Fruit fly (Drosophila melanogaster) whole organism, prepupa: Measurements from ENCODE around the gene CG17029.

Experiments
- CG10631 ChIP-seq: fragments of 200-800 bp; sonication (Bioruptor generic); optimal IDR thresholded peaks from 2 replicates; lab custom pipeline; 2016; ENCODE audit warnings: missing biosample characterization, missing genetic modification characterization
- CG11294 ChIP-seq: fragments of 200-800 bp; sonication (Bioruptor generic); IDR thresholded peaks from 2 replicates; pipeline ENCODE4 v1.3.6; 2022; ENCODE audit warnings: missing biosample characterization, missing genetic modification characterization
- CG11762 ChIP-seq: fragments of 200-800 bp; sonication (Bioruptor generic); optimal IDR thresholded peaks from 3 replicates; lab custom pipeline; 2016; ENCODE audit warnings: missing biosample characterization, missing genetic modification characterization; ENCODE audit not compliant: insufficient read depth
- CG11902 ChIP-seq: fragments of 200-800 bp; sonication (Bioruptor generic); optimal IDR thresholded peaks from 3 replicates; lab custom pipeline; 2016; ENCODE audit warnings: missing biosample characterization, missing genetic modification characterization
- CG15336 ChIP-seq: fragments of 200-800 bp; sonication (Bioruptor generic); IDR thresholded peaks from 2 replicates; pipeline ENCODE4 v1.3.6; 2022; ENCODE audit warnings: missing biosample characterization, missing genetic modification characterization
- CG16779 ChIP-seq: fragments of 200-800 bp; sonication (Bioruptor generic); optimal IDR thresholded peaks from 3 replicates; lab custom pipeline; 2017; ENCODE audit warnings: missing biosample characterization, mild to moderate bottlenecking, missing genetic modification characterization
- CG3032 ChIP-seq: fragments of 200-800 bp; optimal IDR thresholded peaks from 2 replicates; lab custom pipeline; 2019; ENCODE audit warnings: missing biosample characterization, mild to moderate bottlenecking, missing genetic modification characterization, moderate library complexity
- CG31627 ChIP-seq: fragments of 200-800 bp; sonication (Bioruptor generic); optimal IDR thresholded peaks from 3 replicates; lab custom pipeline; 2016; ENCODE audit warnings: missing biosample characterization, missing genetic modification characterization
- CG32006 ChIP-seq: fragments of 200-800 bp; sonication (Bioruptor generic); optimal IDR thresholded peaks from 3 replicates; lab custom pipeline; 2017; ENCODE audit warnings: missing biosample characterization, mild to moderate bottlenecking, missing genetic modification characterization
- CG34406 ChIP-seq: fragments of 200-800 bp; sonication (Bioruptor generic); optimal IDR thresholded peaks from 3 replicates; lab custom pipeline; 2016; ENCODE audit warnings: missing biosample characterization, missing genetic modification characterization
- CG4318 ChIP-seq: fragments of 200-800 bp; sonication (Bioruptor generic); optimal IDR thresholded peaks from 3 replicates; lab custom pipeline; 2017; ENCODE audit warnings: missing biosample characterization, mild to moderate bottlenecking, missing genetic modification characterization
- CG6276 ChIP-seq: fragments of 200-800 bp; sonication (Bioruptor generic); optimal IDR thresholded peaks from 2 replicates; lab custom pipeline; 2017; ENCODE audit warnings: missing biosample characterization, mild to moderate bottlenecking, missing genetic modification characterization
- CG6792 ChIP-seq: fragments of 200-800 bp; sonication (Bioruptor generic); optimal IDR thresholded peaks from 3 replicates; lab custom pipeline; 2016; ENCODE audit warnings: missing biosample characterization, missing genetic modification characterization
- CG6854 ChIP-seq: fragments of 200-800 bp; sonication (Bioruptor generic); optimal IDR thresholded peaks from 2 replicates; lab custom pipeline; 2017; ENCODE audit warnings: missing biosample characterization, mild to moderate bottlenecking, missing genetic modification characterization
- CG8319 ChIP-seq: fragments of 200-800 bp; sonication (Bioruptor generic); optimal IDR thresholded peaks from 3 replicates; lab custom pipeline; 2016; ENCODE audit warnings: missing biosample characterization, missing genetic modification characterization
- CG8632 ChIP-seq: fragments of 200-800 bp; sonication (Bioruptor generic); optimal IDR thresholded peaks from 3 replicates; lab custom pipeline; 2016; ENCODE audit warnings: missing biosample characterization, missing genetic modification characterization
- CG9139 ChIP-seq: fragments of 200-800 bp; sonication (Bioruptor generic); optimal IDR thresholded peaks from 3 replicates; lab custom pipeline; 2017; ENCODE audit warnings: missing biosample characterization, mild to moderate bottlenecking, missing genetic modification characterization
- Eip75B ChIP-seq: fragments of 200-800 bp; sonication (Bioruptor generic); optimal IDR thresholded peaks from 3 replicates; lab custom pipeline; 2016; ENCODE audit warnings: missing biosample characterization, missing genetic modification characterization
- Ets21C ChIP-seq: fragments of 200-800 bp; sonication (Bioruptor generic); optimal IDR thresholded peaks from 3 replicates; lab custom pipeline; 2016; ENCODE audit warnings: missing biosample characterization, missing genetic modification characterization
- Ets96B ChIP-seq: fragments of 200-800 bp; optimal IDR thresholded peaks from 2 replicates; lab custom pipeline; 2019; ENCODE audit warnings: missing biosample characterization, mild to moderate bottlenecking, missing genetic modification characterization, moderate library complexity
- Gug ChIP-seq: fragments of 200-800 bp; sonication (Bioruptor generic); IDR thresholded peaks from 2 replicates; pipeline ENCODE4 v1.3.6; 2022; ENCODE audit warnings: missing biosample characterization, missing genetic modification characterization
- Hr38 ChIP-seq: sonication (Bioruptor generic); optimal IDR thresholded peaks from 2 replicates; lab custom pipeline; 2016; ENCODE audit warnings: missing biosample characterization, missing genetic modification characterization
- Hr39 ChIP-seq: fragments of 200-800 bp; sonication (Bioruptor generic); optimal IDR thresholded peaks from 2 replicates; lab custom pipeline; 2016; ENCODE audit warnings: missing biosample characterization, missing genetic modification characterization
- Hr4 ChIP-seq: fragments of 200-800 bp; sonication (Bioruptor generic); optimal IDR thresholded peaks from 3 replicates; lab custom pipeline; 2016; ENCODE audit warnings: missing biosample characterization, missing genetic modification characterization
- Lpt ChIP-seq: fragments of 200-800 bp; sonication (Bioruptor generic); optimal IDR thresholded peaks from 3 replicates; lab custom pipeline; 2016; ENCODE audit warnings: missing biosample characterization, missing genetic modification characterization
- Met ChIP-seq: fragments of 200-800 bp; sonication (Bioruptor generic); optimal IDR thresholded peaks from 3 replicates; lab custom pipeline; 2016; ENCODE audit warnings: missing biosample characterization, missing genetic modification characterization
- Smox ChIP-seq: fragments of 200-800 bp; sonication (Bioruptor generic); optimal IDR thresholded peaks from 3 replicates; lab custom pipeline; 2016; ENCODE audit warnings: missing biosample characterization, missing genetic modification characterization
- Sox102F ChIP-seq: fragments of 200-800 bp; sonication (Bioruptor generic); optimal IDR thresholded peaks from 2 replicates; lab custom pipeline; 2016; ENCODE audit warnings: missing biosample characterization, mild to moderate bottlenecking, missing genetic modification characterization
- Sox14 ChIP-seq: fragments of 200-800 bp; sonication (Bioruptor generic); optimal IDR thresholded peaks from 3 replicates; lab custom pipeline; 2016; ENCODE audit warnings: missing biosample characterization, missing genetic modification characterization
- Sox15 ChIP-seq: fragments of 200-800 bp; sonication (Bioruptor generic); optimal IDR thresholded peaks from 3 replicates; lab custom pipeline; 2016; ENCODE audit warnings: missing biosample characterization, missing genetic modification characterization
- acj6 ChIP-seq: fragments of 200-800 bp; sonication (Bioruptor generic); optimal IDR thresholded peaks from 3 replicates; lab custom pipeline; 2016; ENCODE audit warnings: missing biosample characterization, missing genetic modification characterization
- cyc ChIP-seq: fragments of 200-800 bp; sonication (Bioruptor generic); optimal IDR thresholded peaks from 3 replicates; lab custom pipeline; 2016; ENCODE audit warnings: missing biosample characterization, missing genetic modification characterization
- dac ChIP-seq: fragments of 200-800 bp; sonication (Bioruptor generic); optimal IDR thresholded peaks from 2 replicates; lab custom pipeline; 2017; ENCODE audit warnings: missing biosample characterization, mild to moderate bottlenecking, missing genetic modification characterization
- eg ChIP-seq: fragments of 200-800 bp; sonication (Bioruptor generic); IDR thresholded peaks from 3 replicates; pipeline ENCODE4 v1.3.6; 2022; ENCODE audit warnings: missing biosample characterization, missing genetic modification characterization
- fd59A ChIP-seq: fragments of 200-800 bp; sonication (Bioruptor generic); optimal IDR thresholded peaks from 2 replicates; lab custom pipeline; 2017; ENCODE audit warnings: missing biosample characterization, mild to moderate bottlenecking, missing genetic modification characterization, missing genetic modification reagents
- fd85E ChIP-seq: fragments of 200-800 bp; sonication (Bioruptor generic); optimal IDR thresholded peaks from 3 replicates; lab custom pipeline; 2016; ENCODE audit warnings: missing biosample characterization, missing genetic modification characterization
- fkh ChIP-seq: fragments of 200-800 bp; sonication (Bioruptor generic); optimal IDR thresholded peaks from 3 replicates; lab custom pipeline; 2017; ENCODE audit warnings: missing biosample characterization, mild to moderate bottlenecking, missing genetic modification characterization, moderate library complexity
- lz ChIP-seq: fragments of 200-800 bp; sonication (Bioruptor generic); optimal IDR thresholded peaks from 3 replicates; lab custom pipeline; 2016; ENCODE audit warnings: missing biosample characterization, missing genetic modification characterization
- pdm3 ChIP-seq: fragments of 200-800 bp; sonication (Bioruptor generic); optimal IDR thresholded peaks from 3 replicates; lab custom pipeline; 2016; ENCODE audit warnings: missing biosample characterization, missing genetic modification characterization
- salr ChIP-seq, 2 experiments: fragments of 200-800 bp; sonication (Bioruptor generic); optimal IDR thresholded peaks; 3 replicates each; lab custom pipeline; 2016 to 2018; ENCODE audit warnings: missing biosample characterization in 2 of 2, missing genetic modification characterization in 2 of 2, mild to moderate bottlenecking in 1 of 2
- spab ChIP-seq: fragments of 200-800 bp; sonication (Bioruptor generic); optimal IDR thresholded peaks from 2 replicates; lab custom pipeline; 2017; ENCODE audit warnings: missing biosample characterization, mild to moderate bottlenecking, missing genetic modification characterization, missing genetic modification reagents
- ss ChIP-seq, 2 experiments: fragments of 200-800 bp; sonication (Bioruptor generic); optimal IDR thresholded peaks; 2 replicates in 1 of 2; 3 replicates in 1 of 2; lab custom pipeline; 2017 to 2018; ENCODE audit warnings: mild to moderate bottlenecking in 2 of 2, missing biosample characterization in 2 of 2, missing genetic modification characterization in 2 of 2, moderate library complexity in 1 of 2
- svp ChIP-seq: fragments of 200-800 bp; sonication (Bioruptor generic); peaks from one replicate; lab custom pipeline; 2016; ENCODE audit warnings: missing biosample characterization, missing genetic modification characterization
- topi ChIP-seq: fragments of 200-800 bp; sonication (Bioruptor generic); optimal IDR thresholded peaks from 3 replicates; lab custom pipeline; 2016; ENCODE audit warnings: missing biosample characterization, missing genetic modification characterization
- vri ChIP-seq: fragments of 200-800 bp; sonication (Bioruptor generic); optimal IDR thresholded peaks from 3 replicates; lab custom pipeline; 2016; ENCODE audit warnings: missing biosample characterization, mild to moderate bottlenecking, missing genetic modification characterization

Gene CG17029

dm6 chr3L:16019144-16020006, 42.7 kb downstream of the CG17029 start (continued):
- TF ChIP-seq Sox102F (GFP tag; lab: Kevin White, UChicago), result peak; percentile 38
- TF ChIP-seq cyc (GFP tag; lab: Kevin White, UChicago), result peak; percentile 51
- peak; percentile 22 for TF ChIP-seq pdm3 (GFP tag; lab: Kevin White, UChicago)
- no peak for TF ChIP-seq fd59A (GFP tag; lab: Kevin White, UChicago)
- TF ChIP-seq spab, result no peak
- TF ChIP-seq Sox14 (GFP tag; lab: Kevin White, UChicago), result peak; percentile 51
- TF ChIP-seq Ets21C (GFP tag; lab: Kevin White, UChicago), result peak; percentile 29
- TF ChIP-seq Met (GFP tag; lab: Kevin White, UChicago), result peak; percentile 61
- no peak for TF ChIP-seq fkh (GFP tag; lab: Kevin White, UChicago)
- peak; percentile 41 for TF ChIP-seq CG31627 (GFP tag; lab: Kevin White, UChicago)
- TF ChIP-seq CG11294 (GFP tag; lab: Robert Waterston, UW), result no peak
- no peak for TF ChIP-seq CG16779
- TF ChIP-seq CG34406 (GFP tag; lab: Kevin White, UChicago), result peak; percentile 22
- TF ChIP-seq svp (GFP tag; lab: Kevin White, UChicago), result peak; percentile 89
- no peak for TF ChIP-seq CG9139 (GFP tag; lab: Kevin White, UChicago)
- peak; percentile 13 for TF ChIP-seq CG6276 (GFP tag; lab: Kevin White, UChicago)
- TF ChIP-seq Ets96B, result no peak
- no peak for TF ChIP-seq fd85E (GFP tag; lab: Kevin White, UChicago)
- 0 out of 3 replicates have a peak, but pooled peaks have one; percentile 27 for TF ChIP-seq eg (GFP tag; lab: Robert Waterston, UW)
- TF ChIP-seq CG32006 (GFP tag; lab: Kevin White, UChicago), result peak; percentile 55
- no peak for TF ChIP-seq Hr4 (GFP tag; lab: Kevin White, UChicago)
- TF ChIP-seq topi (GFP tag; lab: Kevin White, UChicago), result peak; percentile 67
- TF ChIP-seq CG3032 (tag; lab: Kevin White, UChicago), result no peak
- TF ChIP-seq Hr39 (GFP tag; lab: Kevin White, UChicago), result peak; percentile 62
- peak in 1 of 2 experiments; percentile 44 for TF ChIP-seq salr (GFP tag; optimal IDR thresholded peaks at IDR 0.05; lab: Kevin White, UChicago)
- TF ChIP-seq Smox (GFP tag; lab: Kevin White, UChicago), result peak; percentile 55
- no peak for TF ChIP-seq vri (GFP tag; lab: Kevin White, UChicago)
- peak; percentile 4 for TF ChIP-seq CG10631 (GFP tag; lab: Kevin White, UChicago)
- no peak for TF ChIP-seq ss (GFP tag; optimal IDR thresholded peaks at IDR 0.05; lab: Kevin White, UChicago)
- peak; percentile 21 for TF ChIP-seq CG4318 (GFP tag; lab: Kevin White, UChicago)
- no peak for TF ChIP-seq CG8632 (GFP tag; lab: Kevin White, UChicago)

- TF ChIP-seq vri (GFP tag; lab: Kevin White, UChicago) (peak; percentile 8), eg (GFP tag; lab: Robert Waterston, UW) (peak; percentile 53; the same call in 2 of the 3 replicates), Ets96B (peak; percentile 46), fkh (GFP tag; lab: Kevin White, UChicago) (no peak), CG8632 (GFP tag; lab: Kevin White, UChicago) (peak; percentile 25), CG4318 (GFP tag; lab: Kevin White, UChicago) (peak; percentile 59), CG6276 (GFP tag; lab: Kevin White, UChicago) (peak; percentile 48), CG9139 (GFP tag; lab: Kevin White, UChicago) (no peak), Sox15 (peak; percentile 0), CG3032 (tag; lab: Kevin White, UChicago) (peak; percentile 26), CG8319 (GFP tag; lab: Kevin White, UChicago) (peak; percentile 31), CG6854 (GFP tag; lab: Kevin White, UChicago) (no peak), CG6792 (GFP tag; lab: Kevin White, UChicago) (peak; percentile 48), acj6 (GFP tag; lab: Kevin White, UChicago) (peak; percentile 45), Gug (GFP tag; lab: Robert Waterston, UW) (no peak), svp (GFP tag; lab: Kevin White, UChicago) (peak; percentile 71), Lpt (GFP tag; lab: Kevin White, UChicago) (peak; percentile 20), topi (GFP tag; lab: Kevin White, UChicago) (peak; percentile 43), CG15336 (peak; percentile 36; the same call in 1 of the 2 replicates), Eip75B (GFP tag; lab: Kevin White, UChicago) (peak; percentile 48), Hr38 (GFP tag; lab: Kevin White, UChicago) (no peak), CG11902 (GFP tag; lab: Kevin White, UChicago) (no peak), fd59A (GFP tag; lab: Kevin White, UChicago) (no peak), CG11762 (no peak), salr (GFP tag; optimal IDR thresholded peaks at IDR 0.05; lab: Kevin White, UChicago) (peak in 1 of 2 experiments; percentile 28), lz (GFP tag; lab: Kevin White, UChicago) (peak; percentile 35), Hr4 (GFP tag; lab: Kevin White, UChicago) (peak; percentile 70), Ets21C (GFP tag; lab: Kevin White, UChicago) (no peak), dac (GFP tag; lab: Kevin White, UChicago) (peak; percentile 23)
These were observed 44.5 kb downstream of the CG17029 start for dm6 chr3L:16021064-16021683.
